Worm (Caenorhabditis elegans) whole organism, late embryonic: Measurements from ENCODE around the gene R10E8.8.
"Not testable (repeated sequence)": the region's sequence is repeated elsewhere in the genome, so short reads cannot be mapped to it uniquely, and the experiment has no call there.

Source experiments
- C08G9.2 ChIP-seq: sonication (generic microtip); optimal IDR thresholded peaks from 2 replicates; lab custom pipeline; 2016; ENCODE audit warnings: mild to moderate bottlenecking, missing genetic modification characterization, moderate library complexity, missing compliant biosample characterization
- C38D4.7 ChIP-seq: fragments of 200-800 bp; sonication (Bioruptor generic); optimal IDR thresholded peaks from 2 replicates; lab custom pipeline; 2018; ENCODE audit warnings: mild to moderate bottlenecking, missing genetic modification characterization, moderate library complexity, missing compliant biosample characterization
- K02D7.2 ChIP-seq: sonication (generic microtip); optimal IDR thresholded peaks from 2 replicates; lab custom pipeline; 2017; ENCODE audit warnings: mild to moderate bottlenecking, missing genetic modification characterization, missing compliant biosample characterization
- Y22D7AL.16 ChIP-seq: sonication (generic microtip); optimal IDR thresholded peaks from 2 replicates; lab custom pipeline; 2016; ENCODE audit warnings: missing genetic modification characterization, missing compliant biosample characterization
- ama-1 ChIP-seq: fragments of 150-350 bp; optimal IDR thresholded peaks from 2 replicates; lab custom pipeline; 2014
- ceh-18 ChIP-seq: sonication (generic microtip); optimal IDR thresholded peaks from 2 replicates; lab custom pipeline; 2016; ENCODE audit warnings: missing genetic modification characterization, missing compliant biosample characterization
- ceh-22 ChIP-seq: sonication (generic microtip); optimal IDR thresholded peaks from 2 replicates; lab custom pipeline; 2017; ENCODE audit warnings: missing biosample characterization, missing genetic modification characterization
- ceh-30 ChIP-seq: fragments of 150-350 bp; optimal IDR thresholded peaks from 2 replicates; lab custom pipeline; 2014; ENCODE audit warnings: missing biosample characterization, missing genetic modification characterization
- ceh-31 ChIP-seq: sonication (generic microtip); optimal IDR thresholded peaks from 2 replicates; lab custom pipeline; 2016; ENCODE audit warnings: missing genetic modification characterization, missing compliant biosample characterization
- ceh-34 ChIP-seq: sonication (generic microtip); optimal IDR thresholded peaks from 2 replicates; lab custom pipeline; 2016; ENCODE audit warnings: mild to moderate bottlenecking, missing genetic modification characterization, missing compliant biosample characterization
- ceh-45 ChIP-seq: fragments of 200-800 bp; sonication (Bioruptor generic); IDR thresholded peaks from 2 replicates; pipeline ENCODE4 v1.3.6; 2022; ENCODE audit warnings: missing genetic modification reagents, missing genetic modification characterization, missing compliant biosample characterization
- ceh-48 ChIP-seq: sonication (generic microtip); optimal IDR thresholded peaks from 2 replicates; lab custom pipeline; 2016; ENCODE audit warnings: missing genetic modification characterization, inconsistent platforms, missing compliant biosample characterization
- ceh-6 ChIP-seq: fragments of 200-800 bp; sonication (Bioruptor generic); optimal IDR thresholded peaks from 2 replicates; lab custom pipeline; 2018; ENCODE audit warnings: mild to moderate bottlenecking, missing genetic modification characterization, missing compliant biosample characterization
- ceh-9 ChIP-seq: sonication (generic microtip); optimal IDR thresholded peaks from 2 replicates; lab custom pipeline; 2016; ENCODE audit warnings: mild to moderate bottlenecking, missing genetic modification characterization, inconsistent platforms, missing compliant biosample characterization
- che-1 ChIP-seq: sonication (generic microtip); optimal IDR thresholded peaks from 2 replicates; lab custom pipeline; 2016; ENCODE audit warnings: mild to moderate bottlenecking, missing genetic modification characterization, missing compliant biosample characterization
- dmd-4 ChIP-seq: sonication (generic microtip); optimal IDR thresholded peaks from 2 replicates; lab custom pipeline; 2016; ENCODE audit warnings: borderline replicate concordance, missing genetic modification characterization, missing compliant biosample characterization
- elt-4 ChIP-seq: sonication (generic microtip); optimal IDR thresholded peaks from 2 replicates; lab custom pipeline; 2016; ENCODE audit warnings: missing genetic modification characterization, missing compliant biosample characterization
- ets-4 ChIP-seq: sonication (generic microtip); optimal IDR thresholded peaks from 2 replicates; lab custom pipeline; 2016; ENCODE audit warnings: missing genetic modification characterization, missing compliant biosample characterization
- fax-1 ChIP-seq: sonication (generic microtip); optimal IDR thresholded peaks from 2 replicates; lab custom pipeline; 2016; ENCODE audit warnings: missing genotype, missing genetic modification characterization, missing compliant biosample characterization
- fkh-6 ChIP-seq: sonication (generic microtip); optimal IDR thresholded peaks from 2 replicates; lab custom pipeline; 2016; ENCODE audit warnings: missing genetic modification characterization, missing compliant biosample characterization
- hlh-13 ChIP-seq: fragments of 200-800 bp; sonication (Bioruptor generic); optimal IDR thresholded peaks from 2 replicates; lab custom pipeline; 2018; ENCODE audit warnings: mild to moderate bottlenecking, missing genetic modification characterization, missing compliant biosample characterization
- hlh-6 ChIP-seq: sonication (generic microtip); optimal IDR thresholded peaks from 2 replicates; lab custom pipeline; 2016; ENCODE audit warnings: missing genotype, missing genetic modification characterization, missing compliant biosample characterization
- lim-6 ChIP-seq: sonication (generic microtip); optimal IDR thresholded peaks from 2 replicates; lab custom pipeline; 2016; ENCODE audit warnings: missing genetic modification characterization, missing compliant biosample characterization
- lin-11 ChIP-seq: fragments of 200-800 bp; sonication (Bioruptor generic); optimal IDR thresholded peaks from 2 replicates; lab custom pipeline; 2018; ENCODE audit warnings: mild to moderate bottlenecking, missing genetic modification characterization, missing compliant biosample characterization
- madf-2 ChIP-seq: sonication (generic microtip); optimal IDR thresholded peaks from 2 replicates; lab custom pipeline; 2017; ENCODE audit warnings: missing genetic modification characterization, missing compliant biosample characterization
- mec-3 ChIP-seq: sonication (generic microtip); optimal IDR thresholded peaks from 2 replicates; lab custom pipeline; 2016; ENCODE audit warnings: borderline replicate concordance, missing genetic modification characterization, missing compliant biosample characterization
- nfya-1 ChIP-seq: sonication (generic microtip); optimal IDR thresholded peaks from 2 replicates; lab custom pipeline; 2017; ENCODE audit warnings: missing genetic modification characterization, mild to moderate bottlenecking, missing compliant biosample characterization, antibody characterized with exemption, moderate library complexity
- nhr-11 ChIP-seq: fragments of 150-350 bp; optimal IDR thresholded peaks from 2 replicates; lab custom pipeline; 2014; ENCODE audit warnings: missing biosample characterization, missing genetic modification characterization
- npax-4 ChIP-seq: sonication (generic microtip); optimal IDR thresholded peaks from 2 replicates; lab custom pipeline; 2016; ENCODE audit warnings: missing genetic modification characterization, missing compliant biosample characterization
- pag-3 ChIP-seq: sonication (generic microtip); optimal IDR thresholded peaks from 2 replicates; lab custom pipeline; 2016; ENCODE audit warnings: missing compliant biosample characterization, missing genetic modification characterization, borderline replicate concordance
- pha-2 ChIP-seq: sonication (generic microtip); optimal IDR thresholded peaks from 2 replicates; lab custom pipeline; 2017; ENCODE audit warnings: mild to moderate bottlenecking, missing genetic modification characterization, missing compliant biosample characterization
- pqm-1 ChIP-seq: sonication (generic microtip); optimal IDR thresholded peaks from 2 replicates; lab custom pipeline; 2016; ENCODE audit warnings: missing genetic modification characterization, missing compliant biosample characterization
- ref-2 ChIP-seq: sonication (generic microtip); optimal IDR thresholded peaks from 2 replicates; lab custom pipeline; 2016; ENCODE audit warnings: missing genetic modification characterization, missing compliant biosample characterization
- rnt-1 ChIP-seq: sonication (generic microtip); optimal IDR thresholded peaks from 2 replicates; lab custom pipeline; 2016; ENCODE audit warnings: missing genetic modification characterization, missing compliant biosample characterization
- sox-2 ChIP-seq: fragments of 200-800 bp; sonication (Bioruptor generic); IDR thresholded peaks from 2 replicates; pipeline ENCODE4 v1.3.6; 2022; ENCODE audit warnings: missing genetic modification reagents, missing genetic modification characterization, missing compliant biosample characterization
- sox-4 ChIP-seq: sonication (generic microtip); optimal IDR thresholded peaks from 2 replicates; lab custom pipeline; 2017; ENCODE audit warnings: mild to moderate bottlenecking, missing genetic modification characterization, inconsistent platforms, missing compliant biosample characterization
- syd-9 ChIP-seq: sonication (generic microtip); optimal IDR thresholded peaks from 2 replicates; lab custom pipeline; 2016; ENCODE audit warnings: mild to moderate bottlenecking, missing genetic modification characterization, moderate library complexity, missing compliant biosample characterization
- tbx-7 ChIP-seq: sonication (generic microtip); optimal IDR thresholded peaks from 2 replicates; lab custom pipeline; 2016; ENCODE audit warnings: missing genotype, missing genetic modification characterization, missing compliant biosample characterization
- ttx-3 ChIP-seq: sonication (generic microtip); optimal IDR thresholded peaks from 2 replicates; lab custom pipeline; 2016; ENCODE audit warnings: missing genetic modification reagents, missing genetic modification characterization, missing compliant biosample characterization
- unc-3 ChIP-seq, 2 experiments: fragments of 200-800 bp in 1 of 2; sonication (Bioruptor generic) in 1 of 2; sonication (generic microtip) in 1 of 2; conservative IDR thresholded peaks in 1 of 2; optimal IDR thresholded peaks in 1 of 2; 2 replicates each; pipeline versions ENCODE4 v1.3.6 to Lab custom; 2016 to 2022; ENCODE audit warnings: missing compliant biosample characterization in 2 of 2, missing genetic modification characterization in 2 of 2, missing genetic modification reagents in 1 of 2
- unc-55 ChIP-seq: sonication (generic microtip); optimal IDR thresholded peaks from 2 replicates; lab custom pipeline; 2017; ENCODE audit warnings: missing biosample characterization, missing genetic modification reagents, missing genetic modification characterization
- zip-5 ChIP-seq: sonication (generic microtip); optimal IDR thresholded peaks from 2 replicates; lab custom pipeline; 2016; ENCODE audit warnings: missing genetic modification characterization, missing compliant biosample characterization
- ztf-16 ChIP-seq: sonication (generic microtip); optimal IDR thresholded peaks from 2 replicates; lab custom pipeline; 2017; ENCODE audit warnings: missing genetic modification characterization, missing compliant biosample characterization

R10E8.8 gene

DNA sequence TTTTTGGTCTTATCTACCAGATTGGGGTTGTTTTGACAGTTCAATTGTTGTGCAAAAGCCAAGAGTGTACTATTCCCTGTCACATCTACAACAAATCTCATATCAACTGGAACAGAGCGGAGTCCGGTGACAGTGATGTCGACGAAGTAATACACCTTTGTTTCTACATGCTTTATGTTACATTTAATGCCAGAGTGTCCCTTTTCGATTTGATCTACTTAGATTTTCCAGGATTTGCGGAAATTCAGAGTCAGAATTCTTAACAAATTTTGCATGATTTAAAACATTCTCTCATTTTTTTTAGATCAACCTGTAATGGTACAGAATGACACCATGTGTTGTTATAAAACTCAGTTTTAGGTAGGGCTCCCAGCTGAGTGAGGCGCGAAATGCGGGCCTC lies 25.3 kb downstream of the R10E8.8 start, which contains the start of gene F16H6.8:
F16H6.8 (minus strand) TSS at position 101 of the 400 bp plus-strand sequence.
- TF ChIP-seq ceh-9 (tag; lab: Kevin White, UChicago); ceh-6 (GFP tag; lab: Kevin White, UChicago); ceh-45 (GFP tag; lab: Robert Waterston, UW): not testable (repeated sequence)

DNA sequence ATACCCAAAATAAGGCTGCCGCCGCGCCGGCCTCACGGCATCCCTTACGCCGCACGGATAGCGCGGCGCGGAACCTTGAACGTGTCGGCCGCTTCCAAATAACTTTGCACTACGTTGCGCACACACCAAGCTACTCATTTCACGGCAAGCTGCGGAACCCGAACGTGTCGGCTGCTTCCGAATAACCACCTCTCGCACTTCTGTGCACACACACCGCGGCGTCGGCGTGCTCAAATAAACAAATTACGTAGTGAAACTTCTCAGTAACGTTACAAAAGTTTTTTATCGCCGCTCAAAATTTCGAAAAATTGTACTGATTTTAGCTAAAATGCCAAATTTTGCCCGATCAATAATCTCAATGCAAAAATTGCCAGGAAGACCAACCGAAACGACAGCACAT lies 28.6 kb downstream of the R10E8.8 start:
- TF ChIP-seq ceh-31 (tag; lab: Kevin White, UChicago) (no peak), ceh-30 (tag; lab: Kevin White, UChicago) (no peak), tbx-7 (tag; lab: Kevin White, UChicago) (no peak), ama-1 (lab: Kevin White, UChicago) (no peak), sox-2 (GFP tag; lab: Robert Waterston, UW) (no peak), zip-5 (tag; lab: Kevin White, UChicago) (no peak), madf-2 (tag; lab: Kevin White, UChicago) (no peak), C38D4.7 (no peak), ceh-45 (GFP tag; lab: Robert Waterston, UW) (no peak)

DNA sequence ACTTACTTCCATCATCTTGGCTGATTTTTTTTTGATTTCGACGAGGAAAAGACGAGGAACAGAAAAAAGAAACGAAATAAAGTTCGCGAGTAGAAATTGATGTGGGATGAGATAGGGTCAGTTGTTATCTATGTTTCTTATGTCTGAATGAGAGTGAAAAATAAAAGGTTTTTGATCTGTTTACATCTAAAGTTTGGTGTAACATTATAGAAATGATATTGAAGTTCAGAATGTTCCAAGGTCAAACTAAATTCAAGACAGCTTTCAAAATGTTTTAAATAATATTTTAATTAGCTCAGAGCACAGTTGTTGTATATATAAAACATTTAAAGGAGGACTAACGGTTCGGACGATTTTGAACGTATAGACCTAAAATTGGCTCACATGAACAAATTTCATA lies 32.4 kb downstream of the R10E8.8 start, which contains the start of gene F16H6.7:
F16H6.7 (minus strand) TSS at position 101 of the 400 bp plus-strand sequence.
- TF ChIP-seq ceh-31 (tag; lab: Kevin White, UChicago): no peak
- no peak for TF ChIP-seq tbx-7 (tag; lab: Kevin White, UChicago)
- TF ChIP-seq madf-2 (tag; lab: Kevin White, UChicago): no peak
- no peak for TF ChIP-seq nhr-11
- no peak for TF ChIP-seq pha-2
- TF ChIP-seq nfya-1 (tag; lab: Kevin White, UChicago): no peak
- TF ChIP-seq lim-6 (tag; lab: Kevin White, UChicago): no peak
- no peak for TF ChIP-seq ceh-6 (GFP tag; lab: Kevin White, UChicago)
- TF ChIP-seq fax-1 (tag; lab: Kevin White, UChicago): no peak
- TF ChIP-seq unc-55: no peak
- TF ChIP-seq hlh-13 (GFP tag; lab: Kevin White, UChicago): no peak
- no peak for TF ChIP-seq hlh-6 (tag; lab: Kevin White, UChicago)
- no peak for TF ChIP-seq ceh-30 (tag; lab: Kevin White, UChicago)
- TF ChIP-seq ztf-16 (tag; lab: Kevin White, UChicago): no peak
- no peak for TF ChIP-seq ets-4 (tag; lab: Kevin White, UChicago)
- no peak for TF ChIP-seq K02D7.2 (tag; lab: Kevin White, UChicago)
- TF ChIP-seq ceh-45 (GFP tag; lab: Robert Waterston, UW): no peak
- no peak for TF ChIP-seq C08G9.2 (tag; lab: Kevin White, UChicago)
- TF ChIP-seq, all 69 proteins: peak for 0

DNA sequence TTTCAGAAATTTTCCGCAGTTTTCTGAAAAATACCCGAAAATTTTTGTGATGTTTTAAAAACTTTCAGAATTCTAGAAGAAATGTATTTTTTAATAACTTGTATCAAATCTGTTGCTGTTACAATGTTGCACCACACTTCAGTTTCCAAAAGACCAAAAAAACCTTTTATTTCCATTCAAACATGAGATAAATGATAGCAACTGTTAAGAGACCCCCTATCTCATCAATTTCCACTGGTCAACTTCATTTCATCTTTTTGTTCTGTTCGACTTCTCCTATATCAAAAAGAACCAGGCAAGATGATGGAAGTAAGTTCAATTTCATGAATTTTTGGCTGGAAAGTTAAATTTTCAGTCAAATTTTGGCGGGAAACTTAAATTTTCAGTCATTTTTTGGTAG lies 43.0 kb downstream of the R10E8.8 start, which contains the start of gene F16H6.4:
F16H6.4 (plus strand) TSS at position 301 of the 400 bp plus-strand sequence.
- TF ChIP-seq ref-2: no peak
- TF ChIP-seq lin-11 (tag; lab: Kevin White, UChicago): no peak
- TF ChIP-seq ceh-6 (GFP tag; lab: Kevin White, UChicago): no peak
- TF ChIP-seq ttx-3 (tag; lab: Kevin White, UChicago): no peak
- TF ChIP-seq hlh-6 (tag; lab: Kevin White, UChicago): no peak
- no peak for TF ChIP-seq dmd-4 (tag; lab: Kevin White, UChicago)
- TF ChIP-seq K02D7.2 (tag; lab: Kevin White, UChicago): no peak
- TF ChIP-seq mec-3 (tag; lab: Kevin White, UChicago): no peak
- no peak for TF ChIP-seq rnt-1 (tag; lab: Kevin White, UChicago)
- TF ChIP-seq ceh-34 (tag; lab: Kevin White, UChicago): no peak
- TF ChIP-seq ceh-31 (tag; lab: Kevin White, UChicago): no peak
- TF ChIP-seq unc-3 (GFP tag; conservative IDR thresholded peaks at IDR 0.05; lab: Robert Waterston, UW): no peak
- no peak for TF ChIP-seq unc-3 (tag; optimal IDR thresholded peaks at IDR 0.05; lab: Kevin White, UChicago)

DNA sequence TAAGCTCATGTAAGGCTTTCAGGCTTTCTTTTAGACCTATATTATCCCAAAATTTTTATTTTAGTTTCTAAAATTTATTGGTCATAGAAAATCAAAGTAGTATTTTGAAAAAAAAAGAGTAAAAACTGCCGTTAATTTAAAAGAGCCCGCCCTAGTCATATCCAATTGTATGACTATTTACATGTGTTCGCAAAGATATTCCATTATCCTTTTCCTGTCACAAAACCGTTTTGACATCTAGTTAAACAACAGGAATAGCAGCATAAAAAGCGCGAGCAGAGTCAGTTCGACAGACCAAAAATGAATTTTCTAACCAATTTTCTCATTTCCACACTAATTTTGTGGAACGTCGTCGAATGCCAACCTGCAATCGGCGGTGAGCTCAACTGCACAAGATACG lies 46.5 kb downstream of the R10E8.8 start, which contains the start of gene F16H6.3:
F16H6.3 (plus strand) TSS at position 301 of the 400 bp plus-strand sequence.
- TF ChIP-seq sox-4 (tag; lab: Kevin White, UChicago): no peak
- no peak for TF ChIP-seq madf-2 (tag; lab: Kevin White, UChicago)
- TF ChIP-seq che-1 (tag; lab: Kevin White, UChicago): no peak
- no peak for TF ChIP-seq pag-3 (tag; lab: Kevin White, UChicago)
- no peak for TF ChIP-seq npax-4 (tag; lab: Kevin White, UChicago)
- TF ChIP-seq ceh-48: no peak
- TF ChIP-seq ceh-31 (tag; lab: Kevin White, UChicago): no peak
- TF ChIP-seq ceh-22 (tag; lab: Kevin White, UChicago): no peak
- TF ChIP-seq Y22D7AL.16: no peak
- no peak for TF ChIP-seq pqm-1 (tag; lab: Kevin White, UChicago)
- no peak for TF ChIP-seq ceh-18 (tag; lab: Kevin White, UChicago)
- no peak for TF ChIP-seq syd-9 (tag; lab: Kevin White, UChicago)
- TF ChIP-seq fkh-6 (tag; lab: Kevin White, UChicago): no peak
- no peak for TF ChIP-seq dmd-4 (tag; lab: Kevin White, UChicago)
- TF ChIP-seq ceh-45 (GFP tag; lab: Robert Waterston, UW): no peak
- TF ChIP-seq ama-1 (lab: Kevin White, UChicago): no peak
- TF ChIP-seq elt-4: no peak
- TF ChIP-seq nfya-1 (tag; lab: Kevin White, UChicago): no peak
